Worm (Caenorhabditis elegans) whole organism, mixed stage, embryonic: ENCODE data around the gene msrp-3.

Experiments used
- ceh-39 ChIP-seq: fragments of 150-350 bp; optimal IDR thresholded peaks from 2 replicates; lab custom pipeline; 2014; ENCODE audit warnings: missing biosample characterization, missing genetic modification characterization
- elt-3 ChIP-seq: fragments of 150-350 bp; optimal IDR thresholded peaks from 2 replicates; lab custom pipeline; 2014; ENCODE audit warnings: missing biosample characterization, missing genetic modification characterization
- ham-2 ChIP-seq: fragments of 200-800 bp; sonication (Bioruptor generic); optimal IDR thresholded peaks from 2 replicates; lab custom pipeline; 2018; ENCODE audit warnings: mild to moderate bottlenecking, missing genetic modification characterization, missing compliant biosample characterization
- lin-13 ChIP-seq: fragments of 150-350 bp; optimal IDR thresholded peaks from 2 replicates; lab custom pipeline; 2014; ENCODE audit warnings: missing biosample characterization, missing genetic modification characterization
- lin-32 ChIP-seq: fragments of 200-800 bp; sonication (Bioruptor generic); optimal IDR thresholded peaks from 2 replicates; lab custom pipeline; 2018; ENCODE audit warnings: mild to moderate bottlenecking, missing genetic modification characterization, missing compliant biosample characterization
- lsy-2 ChIP-seq: fragments of 150-350 bp; optimal IDR thresholded peaks from 2 replicates; lab custom pipeline; 2014; ENCODE audit warnings: missing biosample characterization, missing genetic modification characterization
- mep-1 ChIP-seq: fragments of 150-350 bp; optimal IDR thresholded peaks from 2 replicates; lab custom pipeline; 2017; ENCODE audit warnings: missing biosample characterization, missing genetic modification reagents, missing genetic modification characterization, inconsistent platforms
- snpc-4 ChIP-seq: fragments of 150-350 bp; optimal IDR thresholded peaks from 2 replicates; lab custom pipeline; 2014; ENCODE audit warnings: missing biosample characterization, missing genetic modification characterization
- sptf-1 ChIP-seq: sonication (generic microtip); optimal IDR thresholded peaks from 2 replicates; lab custom pipeline; 2017; ENCODE audit warnings: mild to moderate bottlenecking, missing genetic modification characterization, moderate library complexity, missing compliant biosample characterization
- unc-62 ChIP-seq: fragments of 150-350 bp; optimal IDR thresholded peaks from 2 replicates; lab custom pipeline; 2014; ENCODE audit warnings: missing biosample characterization, missing genetic modification reagents, missing genetic modification characterization
- zip-8 ChIP-seq: fragments of 150-350 bp; optimal IDR thresholded peaks from 2 replicates; lab custom pipeline; 2014; ENCODE audit warnings: missing biosample characterization, missing genetic modification characterization
- ztf-11 ChIP-seq: fragments of 150-350 bp; optimal IDR thresholded peaks from 2 replicates; lab custom pipeline; 2014; ENCODE audit warnings: missing biosample characterization, missing genetic modification characterization

ce11 chrII:770253-770652, 44.4 kb downstream of the msrp-3 start, which contains the start of gene C08G5.6:
- TF ChIP-seq lsy-2 (no peak), sptf-1 (tag; lab: Kevin White, UChicago) (no peak), lin-13 (tag; lab: Kevin White, UChicago) (no peak), ham-2 (GFP tag; lab: Kevin White, UChicago) (no peak), snpc-4 (no peak), unc-62 (GFP tag; lab: Kevin White, UChicago) (no peak), zip-8 (tag; lab: Kevin White, UChicago) (no peak), elt-3 (tag; lab: Kevin White, UChicago) (no peak), mep-1 (no peak), lin-32 (no peak), ceh-39 (tag; lab: Kevin White, UChicago) (no peak), ztf-11 (tag; lab: Kevin White, UChicago) (no peak)
